Fruit fly (Drosophila melanogaster) whole organism, embryonic: Measurements from ENCODE around the gene Ugt49B2.

Experiments
- B-H1 ChIP-seq: fragments of 200-800 bp; sonication (Bioruptor generic); IDR thresholded peaks from 3 replicates; pipeline ENCODE4 v1.3.6; 2022; ENCODE audit warnings: missing biosample characterization, missing genetic modification characterization
- Bdp1 ChIP-seq: fragments of 200-800 bp; sonication (Bioruptor generic); optimal IDR thresholded peaks from 3 replicates; lab custom pipeline; 2016; ENCODE audit warnings: missing biosample characterization, missing genetic modification characterization
- BtbVII ChIP-seq: fragments of 200-800 bp; sonication (Bioruptor generic); optimal IDR thresholded peaks from 3 replicates; lab custom pipeline; 2017; ENCODE audit warnings: missing biosample characterization, mild to moderate bottlenecking, missing genetic modification characterization
- CG10366 ChIP-seq: fragments of 200-800 bp; sonication (Bioruptor generic); IDR thresholded peaks from 2 replicates; pipeline ENCODE4 v1.3.6; 2022; ENCODE audit warnings: missing biosample characterization, missing genetic modification characterization
- CG10959 ChIP-seq: fragments of 200-800 bp; sonication (Bioruptor generic); IDR thresholded peaks from 2 replicates; pipeline ENCODE4 v1.3.6; 2022; ENCODE audit warnings: missing biosample characterization, missing genetic modification characterization
- CG11723 ChIP-seq: fragments of 200-800 bp; sonication (Bioruptor generic); optimal IDR thresholded peaks from 2 replicates; lab custom pipeline; 2017; ENCODE audit warnings: missing biosample characterization, mild to moderate bottlenecking, missing genetic modification characterization
- CG12391 ChIP-seq: fragments of 200-800 bp; sonication (Bioruptor generic); optimal IDR thresholded peaks from 3 replicates; lab custom pipeline; 2018; ENCODE audit warnings: missing biosample characterization, mild to moderate bottlenecking, missing genetic modification characterization, moderate library complexity
- CG17385 ChIP-seq: fragments of 200-800 bp; sonication (Bioruptor generic); optimal IDR thresholded peaks from 3 replicates; lab custom pipeline; 2018; ENCODE audit warnings: missing biosample characterization, mild to moderate bottlenecking, missing genetic modification characterization
- CG18764 ChIP-seq: fragments of 200-800 bp; sonication (Bioruptor generic); optimal IDR thresholded peaks from 3 replicates; lab custom pipeline; 2016; ENCODE audit warnings: missing biosample characterization, missing genetic modification characterization
- CG33213 ChIP-seq: fragments of 200-800 bp; sonication (Bioruptor generic); optimal IDR thresholded peaks from 3 replicates; lab custom pipeline; 2016; ENCODE audit warnings: missing biosample characterization, missing genetic modification characterization
- CG4282 ChIP-seq: fragments of 200-800 bp; sonication (Bioruptor generic); optimal IDR thresholded peaks from 2 replicates; lab custom pipeline; 2016; ENCODE audit warnings: missing biosample characterization, missing genetic modification characterization
- CG4404 ChIP-seq: fragments of 200-800 bp; sonication (Bioruptor generic); IDR thresholded peaks from 2 replicates; pipeline ENCODE4 v1.3.6; 2022; ENCODE audit warnings: missing biosample characterization, missing genetic modification characterization
- CG7271 ChIP-seq: fragments of 200-800 bp; sonication (Bioruptor generic); optimal IDR thresholded peaks from 2 replicates; lab custom pipeline; 2018; ENCODE audit warnings: missing biosample characterization, mild to moderate bottlenecking, missing genetic modification characterization, moderate library complexity
- CG7357 ChIP-seq: fragments of 200-800 bp; sonication (Bioruptor generic); IDR thresholded peaks from 3 replicates; pipeline ENCODE4 v1.3.6; 2022; ENCODE audit warnings: missing biosample characterization, missing genetic modification characterization
- CG7372 ChIP-seq: fragments of 200-800 bp; sonication (Bioruptor generic); IDR thresholded peaks from 2 replicates; pipeline ENCODE4 v1.3.6; 2022; ENCODE audit warnings: missing biosample characterization, missing genetic modification characterization
- CG7839 ChIP-seq: fragments of 200-800 bp; sonication (Bioruptor generic); optimal IDR thresholded peaks from 3 replicates; lab custom pipeline; 2018; ENCODE audit warnings: missing biosample characterization, mild to moderate bottlenecking, missing genetic modification characterization, moderate library complexity
- CG7963 ChIP-seq: fragments of 200-800 bp; sonication (Bioruptor generic); IDR thresholded peaks from 3 replicates; pipeline ENCODE4 v1.3.6; 2022; ENCODE audit warnings: missing biosample characterization, missing genetic modification characterization; ENCODE audit not compliant: partially characterized antibody
- CG7987 ChIP-seq: fragments of 200-800 bp; sonication (Bioruptor generic); optimal IDR thresholded peaks from 2 replicates; lab custom pipeline; 2018; ENCODE audit warnings: missing biosample characterization, mild to moderate bottlenecking, missing genetic modification characterization, moderate library complexity
- CG8478 ChIP-seq: fragments of >200 bp; optimal IDR thresholded peaks from 2 replicates; lab custom pipeline; 2018
- CG9215 ChIP-seq: fragments of 200-800 bp; sonication (Bioruptor generic); IDR thresholded peaks from 2 replicates; pipeline ENCODE4 v1.3.6; 2022; ENCODE audit warnings: missing biosample characterization, missing genetic modification characterization
- CG9817 ChIP-seq: fragments of 200-800 bp; sonication (Bioruptor generic); optimal IDR thresholded peaks from 2 replicates; lab custom pipeline; 2018; ENCODE audit warnings: missing biosample characterization, mild to moderate bottlenecking, missing genetic modification characterization, moderate library complexity
- Dip2 ChIP-seq: fragments of 200-800 bp; sonication (Bioruptor generic); IDR thresholded peaks from 2 replicates; pipeline ENCODE4 v1.3.6; 2022; ENCODE audit warnings: missing biosample characterization, missing genetic modification characterization
- E2f1 ChIP-seq: fragments of 200-800 bp; sonication (Bioruptor generic); IDR thresholded peaks from 2 replicates; pipeline ENCODE4 v1.3.6; 2022; ENCODE audit warnings: missing biosample characterization, missing genetic modification characterization
- Ets65A ChIP-seq: fragments of 200-800 bp; sonication (Bioruptor generic); peaks from one replicate; lab custom pipeline; 2016; ENCODE audit warnings: missing biosample characterization, missing genetic modification characterization
- Ets97D ChIP-seq: fragments of 200-800 bp; sonication (Bioruptor generic); optimal IDR thresholded peaks from 3 replicates; lab custom pipeline; 2016; ENCODE audit warnings: missing biosample characterization, missing genetic modification characterization
- HLH3B ChIP-seq: fragments of 200-800 bp; sonication (Bioruptor generic); IDR thresholded peaks from 2 replicates; pipeline ENCODE4 v1.3.6; 2022; ENCODE audit warnings: missing biosample characterization, missing genetic modification characterization
- HmgZ ChIP-seq: fragments of 200-800 bp; sonication (Bioruptor generic); optimal IDR thresholded peaks from 2 replicates; lab custom pipeline; 2018; ENCODE audit warnings: missing biosample characterization, mild to moderate bottlenecking, missing genetic modification characterization
- Hr51 ChIP-seq, 2 experiments: fragments of 200-800 bp; sonication (Bioruptor generic); optimal IDR thresholded peaks; 2 replicates in 1 of 2; 3 replicates in 1 of 2; lab custom pipeline; 2016 to 2018; ENCODE audit warnings: missing biosample characterization in 2 of 2, missing genetic modification characterization in 2 of 2, mild to moderate bottlenecking in 1 of 2, moderate library complexity in 1 of 2
- Oaz ChIP-seq: fragments of 200-800 bp; sonication (Bioruptor generic); IDR thresholded peaks from 2 replicates; pipeline ENCODE4 v1.3.6; 2022; ENCODE audit warnings: missing biosample characterization, missing genetic modification characterization
- Opbp ChIP-seq: fragments of 200-800 bp; sonication (Bioruptor generic); IDR thresholded peaks from 3 replicates; pipeline ENCODE4 v1.3.6; 2022; ENCODE audit warnings: missing biosample characterization, missing genetic modification characterization; ENCODE audit not compliant: partially characterized antibody
- Poxn ChIP-seq: fragments of 200-800 bp; sonication (Bioruptor generic); IDR thresholded peaks from 2 replicates; pipeline ENCODE4 v1.3.6; 2022; ENCODE audit warnings: missing biosample characterization, missing genetic modification characterization
- Xrp1 ChIP-seq: fragments of 200-800 bp; sonication (Bioruptor generic); IDR thresholded peaks from 2 replicates; pipeline ENCODE4 v1.3.6; 2022; ENCODE audit warnings: missing biosample characterization, missing genetic modification characterization
- ac ChIP-seq: fragments of 200-800 bp; sonication (Bioruptor generic); optimal IDR thresholded peaks from 3 replicates; lab custom pipeline; 2017; ENCODE audit warnings: missing biosample characterization, mild to moderate bottlenecking, missing genetic modification characterization
- bigmax ChIP-seq: fragments of 200-800 bp; sonication (Bioruptor generic); optimal IDR thresholded peaks from 2 replicates; lab custom pipeline; 2018; ENCODE audit warnings: missing biosample characterization, mild to moderate bottlenecking, missing genetic modification characterization
- bsh ChIP-seq, 2 experiments: fragments of 200-800 bp; sonication (Bioruptor generic); optimal IDR thresholded peaks; 2 replicates each; lab custom pipeline; 2017 to 2018; ENCODE audit warnings: mild to moderate bottlenecking in 2 of 2, missing biosample characterization in 2 of 2, missing genetic modification characterization in 2 of 2, moderate library complexity in 1 of 2
- caup ChIP-seq: fragments of 200-800 bp; sonication (Bioruptor generic); optimal IDR thresholded peaks from 3 replicates; lab custom pipeline; 2017; ENCODE audit warnings: missing biosample characterization, mild to moderate bottlenecking, missing genetic modification characterization, moderate library complexity; ENCODE audit not compliant: severe bottlenecking
- chif ChIP-seq, 2 experiments: fragments of 200-800 bp; sonication (Bioruptor generic); optimal IDR thresholded peaks; 3 replicates each; lab custom pipeline; 2016; ENCODE audit warnings: missing biosample characterization in 2 of 2, missing genetic modification characterization in 2 of 2
- dan ChIP-seq: fragments of 200-800 bp; sonication (Bioruptor generic); IDR thresholded peaks from 2 replicates; pipeline ENCODE4 v1.3.6; 2022; ENCODE audit warnings: missing biosample characterization, missing genetic modification characterization
- dmrt99B ChIP-seq: fragments of 200-800 bp; sonication (Bioruptor generic); optimal IDR thresholded peaks from 2 replicates; lab custom pipeline; 2018; ENCODE audit warnings: missing biosample characterization, mild to moderate bottlenecking, missing genetic modification characterization, moderate library complexity
- exex ChIP-seq: fragments of 200-800 bp; sonication (Bioruptor generic); optimal IDR thresholded peaks from 4 replicates; lab custom pipeline; 2018; ENCODE audit warnings: missing biosample characterization, mild to moderate bottlenecking, missing genetic modification characterization, moderate library complexity
- grau ChIP-seq: fragments of 200-800 bp; optimal IDR thresholded peaks from 3 replicates; lab custom pipeline; 2019; ENCODE audit warnings: missing biosample characterization, mild to moderate bottlenecking, missing genetic modification characterization, moderate library complexity
- gsb-n ChIP-seq: fragments of 200-800 bp; sonication (Bioruptor generic); optimal IDR thresholded peaks from 3 replicates; lab custom pipeline; 2018; ENCODE audit warnings: missing biosample characterization, mild to moderate bottlenecking, missing genetic modification characterization
- kah ChIP-seq: fragments of 200-800 bp; sonication (Bioruptor generic); optimal IDR thresholded peaks from 2 replicates; lab custom pipeline; 2018; ENCODE audit warnings: missing biosample characterization, mild to moderate bottlenecking, missing genetic modification characterization
- lbe ChIP-seq: fragments of 200-800 bp; sonication (Bioruptor generic); optimal IDR thresholded peaks from 2 replicates; lab custom pipeline; 2016; ENCODE audit warnings: missing biosample characterization, mild to moderate bottlenecking, missing genetic modification characterization
- lmd ChIP-seq: fragments of 200-800 bp; sonication (Bioruptor generic); IDR thresholded peaks from 2 replicates; pipeline ENCODE4 v1.3.6; 2022; ENCODE audit warnings: missing biosample characterization, missing genetic modification characterization
- row ChIP-seq: fragments of 200-800 bp; sonication (Bioruptor generic); IDR thresholded peaks from 3 replicates; pipeline ENCODE4 v1.3.6; 2022; ENCODE audit warnings: missing biosample characterization, missing genetic modification characterization
- sd ChIP-seq: fragments of 200-800 bp; sonication (Bioruptor generic); optimal IDR thresholded peaks from 3 replicates; lab custom pipeline; 2018; ENCODE audit warnings: missing biosample characterization, mild to moderate bottlenecking, missing genetic modification characterization, moderate library complexity
- sens-2 ChIP-seq: fragments of 200-800 bp; sonication (Bioruptor generic); IDR thresholded peaks from 2 replicates; pipeline ENCODE4 v1.3.6; 2022; ENCODE audit warnings: missing biosample characterization, missing genetic modification characterization
- sima ChIP-seq: fragments of 200-800 bp; sonication (Bioruptor generic); optimal IDR thresholded peaks from 2 replicates; lab custom pipeline; 2016; ENCODE audit warnings: missing biosample characterization, missing genetic modification characterization
- vfl ChIP-seq: fragments of 200-800 bp; sonication (Bioruptor generic); optimal IDR thresholded peaks from 2 replicates; lab custom pipeline; 2016; ENCODE audit warnings: missing biosample characterization, missing genetic modification characterization
- vnd ChIP-seq: fragments of 200-800 bp; sonication (Bioruptor generic); IDR thresholded peaks from 3 replicates; pipeline ENCODE4 v1.3.6; 2022; ENCODE audit warnings: missing biosample characterization, missing genetic modification characterization; ENCODE audit not compliant: partially characterized antibody

The Ugt49B2 gene

DNA sequence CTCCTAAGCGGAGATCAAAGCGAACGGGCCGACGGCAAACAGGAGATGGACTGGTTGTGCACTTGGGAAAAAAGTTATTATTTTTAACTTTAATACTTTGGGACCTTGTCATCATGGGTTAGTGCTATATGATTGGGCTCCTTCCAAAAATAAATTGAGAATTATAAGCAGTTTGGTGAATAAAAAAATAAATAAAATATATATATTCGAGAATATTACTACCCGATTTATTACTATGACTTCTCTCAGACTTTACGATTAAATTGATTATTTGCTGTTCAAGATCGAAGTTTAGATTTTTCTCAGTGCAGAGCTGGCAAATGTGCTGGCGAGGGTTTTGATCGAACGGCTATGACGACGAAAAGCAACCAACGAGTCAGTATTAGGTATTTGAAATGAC, 20.4 kb upstream of the Ugt49B2 start (continued):
- TF ChIP-seq Ets65A, result no peak
- no peak for TF ChIP-seq bigmax (GFP tag; lab: Kevin White, UChicago)
- no peak for TF ChIP-seq Opbp
- peak; percentile 29 for TF ChIP-seq gsb-n (tag; lab: Kevin White, UChicago)
- TF ChIP-seq CG11723 (GFP tag; lab: Kevin White, UChicago), result no peak
- TF ChIP-seq CG18764 (GFP tag; lab: Kevin White, UChicago), result peak; percentile 7
- TF ChIP-seq Dip2 (GFP tag; lab: Robert Waterston, UW), result no peak
- TF ChIP-seq exex (tag; lab: Kevin White, UChicago), result no peak
- no peak for TF ChIP-seq CG7271 (tag; lab: Kevin White, UChicago)
- TF ChIP-seq sima (GFP tag; lab: Kevin White, UChicago), result no peak
- TF ChIP-seq sens-2 (GFP tag; lab: Robert Waterston, UW), result no peak
- peak; percentile 57; the same call in 1 of the 2 replicates for TF ChIP-seq CG9215 (GFP tag; lab: Robert Waterston, UW)
- TF ChIP-seq sd (tag; lab: Kevin White, UChicago), result no peak
- TF ChIP-seq CG17385 (GFP tag; lab: Kevin White, UChicago), result no peak
- no peak for TF ChIP-seq CG10366 (GFP tag; lab: Robert Waterston, UW)
- TF ChIP-seq vfl, result no peak
- TF ChIP-seq Hr51 (GFP tag; optimal IDR thresholded peaks at IDR 0.05; lab: Kevin White, UChicago), result peak in 1 of 2 experiments; percentile 44
- no peak for TF ChIP-seq CG4282 (GFP tag; lab: Kevin White, UChicago)
- TF ChIP-seq kah (GFP tag; lab: Kevin White, UChicago), result no peak
- no peak for TF ChIP-seq Bdp1
- no peak for TF ChIP-seq chif (GFP tag; optimal IDR thresholded peaks at IDR 0.05; lab: Kevin White, UChicago)
- TF ChIP-seq CG4404 (GFP tag; lab: Robert Waterston, UW), result peak; percentile 64
- TF ChIP-seq bsh (GFP tag; optimal IDR thresholded peaks at IDR 0.05; lab: Kevin White, UChicago), result peak in 1 of 2 experiments; percentile 45
- peak; percentile 12 for TF ChIP-seq caup (GFP tag; lab: Kevin White, UChicago)
- no peak for TF ChIP-seq CG7987
- no peak for TF ChIP-seq CG8478
- peak; percentile 61 for TF ChIP-seq Xrp1
- peak; percentile 23 for TF ChIP-seq ac (GFP tag; lab: Kevin White, UChicago)
- peak; percentile 34 for TF ChIP-seq BtbVII
- no peak for TF ChIP-seq Ets97D (GFP tag; lab: Kevin White, UChicago)
- TF ChIP-seq CG12391 (tag; lab: Kevin White, UChicago), result peak; percentile 53
- peak; percentile 60 for TF ChIP-seq lmd
- peak; percentile 25; the same call in 1 of the 2 replicates for TF ChIP-seq CG10959 (GFP tag; lab: Robert Waterston, UW)
- no peak for TF ChIP-seq Oaz (GFP tag; lab: Robert Waterston, UW)
- no peak for TF ChIP-seq CG7963 (GFP tag; lab: Robert Waterston, UW)
- TF ChIP-seq B-H1 (GFP tag; lab: Robert Waterston, UW), result no peak
- peak; percentile 28; the same call in 1 of the 3 replicates for TF ChIP-seq CG7357
- no peak for TF ChIP-seq HmgZ (tag; lab: Kevin White, UChicago)
- peak; percentile 46; the same call in 1 of the 2 replicates for TF ChIP-seq E2f1 (GFP tag; lab: Robert Waterston, UW)
- peak; percentile 71 for TF ChIP-seq dmrt99B (tag; lab: Kevin White, UChicago)
- TF ChIP-seq lbe (GFP tag; lab: Kevin White, UChicago), result peak; percentile 33
- TF ChIP-seq CG7372, result 0 out of 2 replicates have a peak, but pooled peaks have one; percentile 37
- no peak for TF ChIP-seq vnd
- TF ChIP-seq CG9817 (tag; lab: Kevin White, UChicago), result no peak
- no peak for TF ChIP-seq CG33213 (GFP tag; lab: Kevin White, UChicago)
- TF ChIP-seq CG7839, result peak; percentile 60
- TF ChIP-seq grau, result peak; percentile 52
- no peak; the same call in 1 of the 2 replicates for TF ChIP-seq HLH3B (GFP tag; lab: Robert Waterston, UW)
- TF ChIP-seq dan (GFP tag; lab: Robert Waterston, UW), result no peak
- TF ChIP-seq row (GFP tag; lab: Robert Waterston, UW), result peak; percentile 27; the same call in 1 of the 3 replicates
- TF ChIP-seq Poxn, result no peak
